Worm (Caenorhabditis elegans) whole organism, L4/young adult: ENCODE results near the gene F41G3.10.

Experiments used
- W03F9.2 ChIP-seq: fragments of 150-350 bp; optimal IDR thresholded peaks from 2 replicates; lab custom pipeline; 2014; ENCODE audit warnings: missing biosample characterization, missing genetic modification characterization
- dao-5 ChIP-seq: sonication (generic microtip); optimal IDR thresholded peaks from 2 replicates; lab custom pipeline; 2016; ENCODE audit warnings: missing genotype, missing genetic modification characterization, moderate library complexity, missing compliant biosample characterization
- him-1 ChIP-seq: sonication (generic microtip); optimal IDR thresholded peaks from 2 replicates; lab custom pipeline; 2016; ENCODE audit warnings: missing genotype, missing genetic modification reagents, missing genetic modification characterization, missing compliant biosample characterization

DNA sequence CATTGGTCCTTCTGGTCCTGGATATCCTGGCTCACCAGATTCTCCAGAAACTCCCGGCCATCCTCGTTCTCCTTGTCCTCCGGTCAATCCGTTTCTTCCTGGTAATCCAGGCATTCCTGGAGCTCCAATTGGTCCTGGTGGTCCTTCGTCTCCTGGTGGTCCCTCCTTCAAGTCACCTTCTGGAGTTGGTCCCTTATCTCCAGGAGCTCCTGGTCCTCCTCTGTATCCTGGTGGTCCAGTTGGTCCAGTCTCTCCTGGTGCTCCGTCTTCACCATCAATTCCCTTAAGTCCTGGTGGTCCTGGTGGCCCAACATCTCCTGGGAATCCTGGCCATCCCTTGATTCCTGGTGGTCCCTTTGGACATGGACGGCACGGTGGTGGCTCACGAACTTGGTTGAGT lies 38.7 kb downstream of the F41G3.10 start:
- no peak for TF ChIP-seq W03F9.2 (tag; lab: Kevin White, UChicago)
- TF ChIP-seq him-1 (tag; lab: Kevin White, UChicago), result no peak
- no peak for TF ChIP-seq dao-5 (tag; lab: Kevin White, UChicago)
